Fruit fly (Drosophila melanogaster) whole organism, adult: Measurements from ENCODE around the gene CG8507.

Source experiments
- CG11617 ChIP-seq: fragments of 200-800 bp; sonication (Bioruptor generic); optimal IDR thresholded peaks from 2 replicates; lab custom pipeline; 2017; ENCODE audit warnings: mild to moderate bottlenecking, missing biosample characterization, missing genetic modification reagents, missing genetic modification characterization
- CG1620 ChIP-seq: fragments of 200-800 bp; sonication (Bioruptor generic); optimal IDR thresholded peaks from 2 replicates; lab custom pipeline; 2016; ENCODE audit warnings: missing biosample characterization, missing genetic modification characterization
- CG33017 ChIP-seq: fragments of 200-800 bp; sonication (Bioruptor generic); optimal IDR thresholded peaks from 2 replicates; lab custom pipeline; 2018; ENCODE audit warnings: missing biosample characterization, mild to moderate bottlenecking, missing genetic modification characterization, moderate library complexity
- CG7045 ChIP-seq: fragments of 200-800 bp; sonication (Bioruptor generic); optimal IDR thresholded peaks from 2 replicates; lab custom pipeline; 2017; ENCODE audit warnings: missing biosample characterization, mild to moderate bottlenecking, missing genetic modification characterization
- CG7101 ChIP-seq: fragments of 200-800 bp; sonication (Bioruptor generic); optimal IDR thresholded peaks from 2 replicates; lab custom pipeline; 2018; ENCODE audit warnings: missing biosample characterization, mild to moderate bottlenecking, missing genetic modification characterization, moderate library complexity
- Clk ChIP-seq: fragments of 200-800 bp; sonication (Bioruptor generic); optimal IDR thresholded peaks from 2 replicates; lab custom pipeline; 2017; ENCODE audit warnings: missing biosample characterization, missing genetic modification characterization
- Hr96 ChIP-seq: fragments of 200-800 bp; sonication (Bioruptor generic); optimal IDR thresholded peaks from 2 replicates; lab custom pipeline; 2016; ENCODE audit warnings: missing biosample characterization, missing genetic modification characterization
- Mnt ChIP-seq: fragments of 200-800 bp; sonication (Bioruptor generic); optimal IDR thresholded peaks from 2 replicates; lab custom pipeline; 2016; ENCODE audit warnings: missing biosample characterization, mild to moderate bottlenecking, missing genetic modification characterization
- kay ChIP-seq: fragments of 200-800 bp; sonication (Bioruptor generic); peaks from one replicate; lab custom pipeline; 2016; ENCODE audit warnings: missing biosample characterization, missing genetic modification characterization, borderline replicate concordance
- toe ChIP-seq: fragments of 200-800 bp; sonication (Bioruptor generic); optimal IDR thresholded peaks from 2 replicates; lab custom pipeline; 2016; ENCODE audit warnings: missing biosample characterization, missing genetic modification characterization

dm6 chr3R:9783240-9783917, 7.9 kb upstream of the CG8507 start:
- TF ChIP-seq kay (GFP tag; lab: Kevin White, UChicago) (no peak), CG7045 (GFP tag; lab: Kevin White, UChicago) (no peak), Mnt (no peak), Hr96 (GFP tag; lab: Kevin White, UChicago) (no peak), CG11617 (GFP tag; lab: Kevin White, UChicago) (no peak), toe (no peak), CG7101 (tag; lab: Kevin White, UChicago) (peak; percentile 16), CG33017 (peak; percentile 37), CG1620 (GFP tag; lab: Kevin White, UChicago) (no peak), Clk (GFP tag; lab: Kevin White, UChicago) (no peak)
